Fruit fly (Drosophila melanogaster) whole organism, embryonic: ENCODE results near the gene CG6028.

Source experiments
- Aef1 ChIP-seq: fragments of 200-800 bp; sonication (Bioruptor generic); IDR thresholded peaks from 3 replicates; pipeline ENCODE4 v1.3.6; 2022; ENCODE audit warnings: missing biosample characterization, missing genetic modification characterization
- Bgb ChIP-seq: fragments of 200-800 bp; sonication (Bioruptor generic); IDR thresholded peaks from 2 replicates; pipeline ENCODE4 v1.3.6; 2022; ENCODE audit warnings: missing biosample characterization, missing genetic modification characterization; ENCODE audit not compliant: partially characterized antibody
- CG10147 ChIP-seq: fragments of 200-800 bp; sonication (Bioruptor generic); optimal IDR thresholded peaks from 2 replicates; lab custom pipeline; 2019; ENCODE audit warnings: missing biosample characterization, mild to moderate bottlenecking, missing genetic modification characterization, moderate library complexity
- CG10543 ChIP-seq: fragments of 200-800 bp; sonication (Bioruptor generic); optimal IDR thresholded peaks from 3 replicates; lab custom pipeline; 2017; ENCODE audit warnings: missing biosample characterization, mild to moderate bottlenecking, missing genetic modification characterization, moderate library complexity
- CG11504 ChIP-seq: fragments of 200-800 bp; sonication (Bioruptor generic); optimal IDR thresholded peaks from 3 replicates; lab custom pipeline; 2019; ENCODE audit warnings: missing biosample characterization, mild to moderate bottlenecking, missing genetic modification characterization, moderate library complexity
- CG11723 ChIP-seq: fragments of 200-800 bp; sonication (Bioruptor generic); optimal IDR thresholded peaks from 2 replicates; lab custom pipeline; 2017; ENCODE audit warnings: missing biosample characterization, mild to moderate bottlenecking, missing genetic modification characterization
- CG12659 ChIP-seq: fragments of 200-800 bp; sonication (Bioruptor generic); optimal IDR thresholded peaks from 3 replicates; lab custom pipeline; 2017; ENCODE audit warnings: mild to moderate bottlenecking, missing biosample characterization, missing genetic modification reagents, missing genetic modification characterization
- CG13123 ChIP-seq: fragments of 200-800 bp; sonication (Bioruptor generic); optimal IDR thresholded peaks from 2 replicates; lab custom pipeline; 2016; ENCODE audit warnings: missing biosample characterization, missing genetic modification characterization
- CG13775 ChIP-seq: fragments of 200-800 bp; sonication (Bioruptor generic); optimal IDR thresholded peaks from 3 replicates; lab custom pipeline; 2017; ENCODE audit warnings: missing biosample characterization, mild to moderate bottlenecking, missing genetic modification characterization
- CG14441 ChIP-seq: fragments of 200-800 bp; sonication (Bioruptor generic); IDR thresholded peaks from 2 replicates; pipeline ENCODE4 v1.3.6; 2022; ENCODE audit warnings: missing biosample characterization, missing genetic modification characterization
- CG14667 ChIP-seq: fragments of 200-800 bp; sonication (Bioruptor generic); IDR thresholded peaks from 2 replicates; pipeline ENCODE4 v1.3.6; 2022; ENCODE audit warnings: missing biosample characterization, missing genetic modification characterization
- CG15514 ChIP-seq: fragments of 200-800 bp; sonication (Bioruptor generic); optimal IDR thresholded peaks from 3 replicates; lab custom pipeline; 2017; ENCODE audit warnings: missing biosample characterization, missing genetic modification characterization, mild to moderate bottlenecking, moderate library complexity, missing genetic modification reagents
- CG17328 ChIP-seq: fragments of 200-800 bp; sonication (Bioruptor generic); IDR thresholded peaks from 2 replicates; pipeline ENCODE4 v1.3.6; 2022; ENCODE audit warnings: missing biosample characterization, missing genetic modification characterization
- CG17912 ChIP-seq: fragments of 200-800 bp; sonication (Bioruptor generic); optimal IDR thresholded peaks from 2 replicates; lab custom pipeline; 2018; ENCODE audit warnings: missing biosample characterization, mild to moderate bottlenecking, missing genetic modification characterization
- CG33557 ChIP-seq: fragments of 200-800 bp; sonication (Bioruptor generic); optimal IDR thresholded peaks from 2 replicates; lab custom pipeline; 2019; ENCODE audit warnings: missing biosample characterization, mild to moderate bottlenecking, missing genetic modification characterization, moderate library complexity
- CG8290 ChIP-seq, 3 experiments: fragments of 200-800 bp; sonication (Bioruptor generic); optimal IDR thresholded peaks; 2 replicates each; lab custom pipeline; 2016 to 2019; ENCODE audit warnings: missing biosample characterization in 3 of 3, missing genetic modification characterization in 3 of 3, mild to moderate bottlenecking in 2 of 3, moderate library complexity in 1 of 3
- CG8388 ChIP-seq: fragments of 200-800 bp; sonication (Bioruptor generic); optimal IDR thresholded peaks from 2 replicates; lab custom pipeline; 2019; ENCODE audit warnings: missing biosample characterization, mild to moderate bottlenecking, missing genetic modification characterization, moderate library complexity
- CG9215 ChIP-seq: fragments of 200-800 bp; sonication (Bioruptor generic); IDR thresholded peaks from 2 replicates; pipeline ENCODE4 v1.3.6; 2022; ENCODE audit warnings: missing biosample characterization, missing genetic modification characterization
- CTCF ChIP-seq: fragments of 200-800 bp; sonication (Bioruptor generic); optimal IDR thresholded peaks from 2 replicates; lab custom pipeline; 2017; ENCODE audit warnings: missing biosample characterization, mild to moderate bottlenecking, missing genetic modification characterization, moderate library complexity
- E2f1 ChIP-seq: fragments of 200-800 bp; sonication (Bioruptor generic); IDR thresholded peaks from 2 replicates; pipeline ENCODE4 v1.3.6; 2022; ENCODE audit warnings: missing biosample characterization, missing genetic modification characterization
- Fer3 ChIP-seq: fragments of 200-800 bp; sonication (Bioruptor generic); optimal IDR thresholded peaks from 2 replicates; lab custom pipeline; 2018; ENCODE audit warnings: missing biosample characterization, mild to moderate bottlenecking, missing genetic modification characterization, moderate library complexity
- GATAe ChIP-seq: fragments of 200-800 bp; sonication (Bioruptor generic); conservative IDR thresholded peaks from 2 replicates; pipeline ENCODE4 v1.3.6; 2022; ENCODE audit warnings: missing biosample characterization, missing genetic modification characterization
- Jarid2 ChIP-seq: fragments of 200-800 bp; sonication (Bioruptor generic); optimal IDR thresholded peaks from 3 replicates; lab custom pipeline; 2017; ENCODE audit warnings: mild to moderate bottlenecking, missing biosample characterization, missing genetic modification reagents, missing genetic modification characterization
- Lim3 ChIP-seq: fragments of 200-800 bp; sonication (Bioruptor generic); IDR thresholded peaks from 2 replicates; pipeline ENCODE4 v1.3.6; 2022; ENCODE audit warnings: missing biosample characterization, missing genetic modification characterization
- NFAT ChIP-seq: fragments of 200-800 bp; sonication (Bioruptor generic); IDR thresholded peaks from 2 replicates; pipeline ENCODE4 v1.3.6; 2022; ENCODE audit warnings: missing biosample characterization, missing genetic modification characterization
- Nf-YB ChIP-seq: fragments of 200-800 bp; sonication (Bioruptor generic); optimal IDR thresholded peaks from 3 replicates; lab custom pipeline; 2019; ENCODE audit warnings: missing biosample characterization, mild to moderate bottlenecking, missing genetic modification characterization, moderate library complexity
- Oaz ChIP-seq: fragments of 200-800 bp; sonication (Bioruptor generic); IDR thresholded peaks from 2 replicates; pipeline ENCODE4 v1.3.6; 2022; ENCODE audit warnings: missing biosample characterization, missing genetic modification characterization
- Sox100B ChIP-seq: fragments of 200-800 bp; sonication (Bioruptor generic); optimal IDR thresholded peaks from 3 replicates; lab custom pipeline; 2018; ENCODE audit warnings: missing biosample characterization, mild to moderate bottlenecking, missing genetic modification characterization
- Ssrp ChIP-seq: fragments of 200-800 bp; sonication (Bioruptor generic); optimal IDR thresholded peaks from 2 replicates; lab custom pipeline; 2018; ENCODE audit warnings: missing biosample characterization, mild to moderate bottlenecking, missing genetic modification characterization, moderate library complexity
- bcd ChIP-seq: fragments of 200-800 bp; sonication (Bioruptor generic); optimal IDR thresholded peaks from 2 replicates; lab custom pipeline; 2017; ENCODE audit warnings: missing biosample characterization, mild to moderate bottlenecking, missing genetic modification characterization
- cad ChIP-seq: fragments of >200 bp; optimal IDR thresholded peaks from 2 replicates; lab custom pipeline; 2017; ENCODE audit warnings: missing biosample characterization, missing genetic modification characterization
- cas ChIP-seq: fragments of 200-800 bp; sonication (Bioruptor generic); IDR thresholded peaks from 2 replicates; pipeline ENCODE4 v1.3.6; 2022; ENCODE audit warnings: missing biosample characterization, missing genetic modification characterization
- cato ChIP-seq: fragments of 200-800 bp; sonication (Bioruptor generic); optimal IDR thresholded peaks from 2 replicates; lab custom pipeline; 2016; ENCODE audit warnings: missing biosample characterization, missing genetic modification characterization, borderline replicate concordance
- da ChIP-seq: fragments of 200-800 bp; sonication (Bioruptor generic); optimal IDR thresholded peaks from 2 replicates; lab custom pipeline; 2016; ENCODE audit warnings: missing biosample characterization, missing genetic modification characterization
- gce ChIP-seq: fragments of 200-800 bp; sonication (Bioruptor generic); IDR thresholded peaks from 3 replicates; pipeline ENCODE4 v1.3.6; 2022; ENCODE audit warnings: missing biosample characterization, missing genetic modification characterization
- gcm ChIP-seq: fragments of 200-800 bp; sonication (Bioruptor generic); optimal IDR thresholded peaks from 2 replicates; lab custom pipeline; 2019; ENCODE audit warnings: missing biosample characterization, mild to moderate bottlenecking, missing genetic modification characterization, moderate library complexity
- insv ChIP-seq, 2 experiments: fragments of 200-800 bp; sonication (Bioruptor generic); optimal IDR thresholded peaks; 3 replicates each; lab custom pipeline; 2016 to 2018; ENCODE audit warnings: missing biosample characterization in 2 of 2, missing genetic modification characterization in 2 of 2
- klu ChIP-seq: fragments of 200-800 bp; sonication (Bioruptor generic); IDR thresholded peaks from 2 replicates; pipeline ENCODE4 v1.3.6; 2022; ENCODE audit warnings: missing biosample characterization, missing genetic modification characterization
- mld ChIP-seq: fragments of 200-800 bp; sonication (Bioruptor generic); IDR thresholded peaks from 3 replicates; pipeline ENCODE4 v1.3.6; 2022; ENCODE audit warnings: missing biosample characterization, missing genetic modification characterization; ENCODE audit not compliant: partially characterized antibody
- nom ChIP-seq: fragments of 200-800 bp; sonication (Bioruptor generic); optimal IDR thresholded peaks from 2 replicates; lab custom pipeline; 2017; ENCODE audit warnings: missing biosample characterization, missing genetic modification characterization, mild to moderate bottlenecking, moderate library complexity, missing genetic modification reagents
- pros ChIP-seq: fragments of 200-800 bp; sonication (Bioruptor generic); optimal IDR thresholded peaks from 3 replicates; lab custom pipeline; 2019; ENCODE audit warnings: missing biosample characterization, mild to moderate bottlenecking, missing genetic modification characterization, moderate library complexity
- pum ChIP-seq: fragments of 200-800 bp; sonication (Bioruptor generic); optimal IDR thresholded peaks from 2 replicates; lab custom pipeline; 2016; ENCODE audit warnings: missing biosample characterization, missing genetic modification characterization
- rib ChIP-seq: fragments of 200-800 bp; sonication (Bioruptor generic); IDR thresholded peaks from 2 replicates; pipeline ENCODE4 v1.3.6; 2022; ENCODE audit warnings: missing biosample characterization, missing genetic modification characterization
- run ChIP-seq: fragments of 200-800 bp; sonication (Bioruptor generic); optimal IDR thresholded peaks from 3 replicates; lab custom pipeline; 2018; ENCODE audit warnings: missing biosample characterization, mild to moderate bottlenecking, missing genetic modification characterization
- slp2 ChIP-seq: fragments of 200-800 bp; sonication (Bioruptor generic); optimal IDR thresholded peaks from 2 replicates; lab custom pipeline; 2016; ENCODE audit warnings: missing biosample characterization, missing genetic modification characterization
- sob ChIP-seq: fragments of 200-800 bp; sonication (Bioruptor generic); IDR thresholded peaks from 2 replicates; pipeline ENCODE4 v1.3.6; 2022; ENCODE audit warnings: missing biosample characterization, missing genetic modification characterization
- ssp ChIP-seq: fragments of 200-800 bp; sonication (Bioruptor generic); IDR thresholded peaks from 2 replicates; pipeline ENCODE4 v1.3.6; 2022; ENCODE audit warnings: missing biosample characterization, missing genetic modification characterization
- tin ChIP-seq: fragments of 200-800 bp; sonication (Bioruptor generic); optimal IDR thresholded peaks from 3 replicates; lab custom pipeline; 2016; ENCODE audit warnings: missing biosample characterization, missing genetic modification characterization
- ttk ChIP-seq: fragments of 200-800 bp; sonication (Bioruptor generic); IDR thresholded peaks from 2 replicates; pipeline ENCODE4 v2.1.2; 2022; ENCODE audit warnings: missing biosample characterization, missing genetic modification characterization
- vvl ChIP-seq: fragments of 200-800 bp; sonication (Bioruptor generic); IDR thresholded peaks from 2 replicates; pipeline ENCODE4 v1.3.6; 2022; ENCODE audit warnings: missing biosample characterization, missing genetic modification characterization

CG6028 gene

DNA sequence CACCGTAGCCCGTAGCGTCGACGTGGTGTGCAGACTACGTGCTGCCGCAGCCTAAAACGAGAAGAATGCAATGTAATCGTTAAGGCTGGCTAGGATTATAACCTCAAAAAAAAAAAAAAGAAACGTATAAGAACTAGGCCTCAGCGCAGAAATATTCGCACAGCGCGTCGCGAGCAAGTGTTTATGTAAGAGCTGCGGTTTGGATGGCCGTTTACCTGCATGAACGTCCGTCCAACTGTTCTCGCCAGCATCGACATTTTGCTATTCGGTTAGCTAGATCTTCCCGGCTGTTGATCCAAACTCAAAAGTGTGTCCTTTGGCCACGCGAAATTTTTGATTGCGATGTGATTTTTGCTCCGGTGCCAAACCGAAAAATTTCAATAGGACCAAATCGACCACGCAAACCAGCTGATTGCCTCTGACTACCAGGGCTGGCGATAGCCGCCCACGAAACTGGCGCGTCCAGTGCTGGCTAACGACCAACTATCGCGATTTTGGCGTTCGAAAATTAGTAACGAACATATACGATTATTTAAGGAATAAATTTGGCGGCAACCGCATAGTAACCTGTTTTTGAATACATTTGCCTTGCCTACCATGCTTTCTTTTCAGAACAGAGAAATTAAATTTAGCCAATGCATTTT lies 6.4 kb downstream of the CG6028 start, which contains the start of gene Idh3b (continued):
- peak; percentile 40 for TF ChIP-seq CTCF (GFP tag; lab: Kevin White, UChicago)
- peak; percentile 18 for TF ChIP-seq slp2 (GFP tag; lab: Kevin White, UChicago)
- TF ChIP-seq nom (GFP tag; lab: Kevin White, UChicago): peak; percentile 58
- no peak; the same call in 1 of the 2 replicates for TF ChIP-seq E2f1 (GFP tag; lab: Robert Waterston, UW)
- TF ChIP-seq Nf-YB (GFP tag; lab: Kevin White, UChicago): no peak
- no peak for TF ChIP-seq CG10147 (GFP tag; lab: Kevin White, UChicago)
- no peak for TF ChIP-seq CG9215 (GFP tag; lab: Robert Waterston, UW)
- no peak for TF ChIP-seq CG13123 (GFP tag; lab: Kevin White, UChicago)
- no peak for TF ChIP-seq gcm
- TF ChIP-seq CG10543 (GFP tag; lab: Kevin White, UChicago): no peak
- TF ChIP-seq CG11504 (tag; lab: Kevin White, UChicago): no peak
- peak; percentile 98 for TF ChIP-seq Bgb (GFP tag; lab: Robert Waterston, UW)
- TF ChIP-seq Jarid2 (GFP tag; lab: Kevin White, UChicago): peak; percentile 60
- TF ChIP-seq insv (GFP tag; optimal IDR thresholded peaks at IDR 0.05; lab: Kevin White, UChicago): peak in 1 of 2 experiments; percentile 46
- no peak for TF ChIP-seq pros
- peak; percentile 15 for TF ChIP-seq CG33557 (GFP tag; lab: Kevin White, UChicago)
- TF ChIP-seq Sox100B: no peak
- TF ChIP-seq Lim3 (GFP tag; lab: Robert Waterston, UW): no peak
- no peak for TF ChIP-seq CG14667 (GFP tag; lab: Robert Waterston, UW)
- no peak for TF ChIP-seq cad (GFP tag; lab: Kevin White, UChicago)
- TF ChIP-seq cato (GFP tag; lab: Kevin White, UChicago): peak; percentile 23
- TF ChIP-seq run (tag; lab: Kevin White, UChicago): no peak
- TF ChIP-seq CG8388 (GFP tag; lab: Kevin White, UChicago): no peak
- TF ChIP-seq CG11723 (GFP tag; lab: Kevin White, UChicago): no peak
- no peak for TF ChIP-seq Ssrp (tag; lab: Kevin White, UChicago)
- TF ChIP-seq CG17912: peak; percentile 59
- no peak for TF ChIP-seq Oaz (GFP tag; lab: Robert Waterston, UW)
- TF ChIP-seq CG17328 (GFP tag; lab: Robert Waterston, UW): no peak
- TF ChIP-seq CG14441: no peak
- peak; percentile 63 for TF ChIP-seq CG8290 (GFP tag; optimal IDR thresholded peaks at IDR 0.05; lab: Kevin White, UChicago)
- TF ChIP-seq CG8290 (tag; optimal IDR thresholded peaks at IDR 0.05; lab: Kevin White, UChicago): no peak
- no peak for TF ChIP-seq CG13775 (GFP tag; lab: Kevin White, UChicago)
- TF ChIP-seq pum (GFP tag; lab: Kevin White, UChicago): peak; percentile 70
- peak; percentile 57 for TF ChIP-seq klu (GFP tag; lab: Robert Waterston, UW)
- TF ChIP-seq sob (GFP tag; lab: Robert Waterston, UW): peak; percentile 90
- no peak for TF ChIP-seq bcd (GFP tag; lab: Kevin White, UChicago)
- TF ChIP-seq cas (GFP tag; lab: Robert Waterston, UW): no peak
- no peak for TF ChIP-seq Fer3
- no peak for TF ChIP-seq ttk (GFP tag; lab: Robert Waterston, UW)
- TF ChIP-seq tin: peak; percentile 65
- peak; percentile 84; the same call in 1 of the 2 replicates for TF ChIP-seq NFAT (GFP tag; lab: Robert Waterston, UW)
- peak; percentile 78 for TF ChIP-seq CG12659 (GFP tag; lab: Kevin White, UChicago)
- TF ChIP-seq vvl (GFP tag; lab: Robert Waterston, UW): peak; percentile 95; the same call in 1 of the 2 replicates
- TF ChIP-seq CG15514 (GFP tag; lab: Kevin White, UChicago): peak; percentile 83
- TF ChIP-seq da (GFP tag; lab: Kevin White, UChicago): no peak
- no peak for TF ChIP-seq GATAe (GFP tag; lab: Robert Waterston, UW)
- TF ChIP-seq mld (GFP tag; lab: Robert Waterston, UW): peak; percentile 55; the same call in 2 of the 3 replicates
- no peak; the same call in 1 of the 2 replicates for TF ChIP-seq ssp (GFP tag; lab: Robert Waterston, UW)
- TF ChIP-seq gce (GFP tag; lab: Robert Waterston, UW): no peak
- TF ChIP-seq rib (GFP tag; lab: Robert Waterston, UW): 0 out of 2 replicates have a peak, but pooled peaks have one; percentile 57
- no peak; the same call in 1 of the 3 replicates for TF ChIP-seq Aef1 (GFP tag; lab: Robert Waterston, UW)
